Fruit fly (Drosophila melanogaster) whole organism: ENCODE measurements around the gene PKD.

Experiments
- CG8478 ChIP-seq: fragments of >200 bp; optimal IDR thresholded peaks from 2 replicates; lab custom pipeline; 2018; ENCODE audit warnings: inconsistent platforms
- EcR ChIP-seq, 2 experiments: fragments of >200 bp; optimal IDR thresholded peaks; 2 replicates each; lab custom pipeline; 2017; ENCODE audit warnings: missing biosample characterization in 2 of 2, missing genetic modification characterization in 2 of 2, missing genetic modification reagents in 2 of 2
- pan ChIP-seq: fragments of >200 bp; optimal IDR thresholded peaks from 2 replicates; lab custom pipeline; 2017
- psq ChIP-seq: fragments of >200 bp; optimal IDR thresholded peaks from 2 replicates; lab custom pipeline; 2017
- usp ChIP-seq: fragments of >200 bp; optimal IDR thresholded peaks from 2 replicates; lab custom pipeline; 2017; ENCODE audit warnings: missing biosample characterization, missing genetic modification characterization, mixed read lengths

- no peak for TF ChIP-seq psq
- TF ChIP-seq EcR (GFP tag; optimal IDR thresholded peaks at IDR 0.05; lab: Kevin White, UChicago) = no peak
- TF ChIP-seq usp = no peak
- TF ChIP-seq pan (lab: Kevin White, UChicago) = no peak
- TF ChIP-seq CG8478 (lab: Kevin White, UChicago) = no peak
Observed at dm6 chr3R:18294488-18294887, 19.7 kb downstream of the PKD start.
